Fruit fly (Drosophila melanogaster) whole organism, embryonic: ENCODE results near the gene Send2.
A peak's percentile ranks its signal among the peaks of the same experiment; 100 is the strongest.

Experiments used
- B-H1 ChIP-seq: fragments of 200-800 bp; sonication (Bioruptor generic); IDR thresholded peaks from 3 replicates; pipeline ENCODE4 v1.3.6; 2022; ENCODE audit warnings: missing biosample characterization, missing genetic modification characterization
- Blimp-1 ChIP-seq: fragments of 200-800 bp; sonication (Bioruptor generic); optimal IDR thresholded peaks from 3 replicates; lab custom pipeline; 2018; ENCODE audit warnings: missing biosample characterization, missing genetic modification characterization, mild to moderate bottlenecking, moderate library complexity, missing genetic modification reagents
- CG11247 ChIP-seq: fragments of 200-800 bp; sonication (Bioruptor generic); IDR thresholded peaks from 2 replicates; pipeline ENCODE4 v1.3.6; 2022; ENCODE audit warnings: missing biosample characterization, missing genetic modification characterization
- CG11504 ChIP-seq: fragments of 200-800 bp; sonication (Bioruptor generic); optimal IDR thresholded peaks from 3 replicates; lab custom pipeline; 2019; ENCODE audit warnings: missing biosample characterization, mild to moderate bottlenecking, missing genetic modification characterization, moderate library complexity
- CG12219 ChIP-seq: fragments of 200-800 bp; sonication (Bioruptor generic); optimal IDR thresholded peaks from 3 replicates; lab custom pipeline; 2018; ENCODE audit warnings: missing biosample characterization, mild to moderate bottlenecking, missing genetic modification characterization
- CG12744 ChIP-seq: fragments of 200-800 bp; sonication (Bioruptor generic); optimal IDR thresholded peaks from 2 replicates; lab custom pipeline; 2016; ENCODE audit warnings: missing biosample characterization, missing genetic modification characterization
- CG13296 ChIP-seq: fragments of 200-800 bp; sonication (Bioruptor generic); optimal IDR thresholded peaks from 3 replicates; lab custom pipeline; 2018; ENCODE audit warnings: missing biosample characterization, mild to moderate bottlenecking, missing genetic modification characterization
- CG13624 ChIP-seq: fragments of 200-800 bp; sonication (Bioruptor generic); optimal IDR thresholded peaks from 2 replicates; lab custom pipeline; 2016; ENCODE audit warnings: missing biosample characterization, missing genetic modification characterization
- CG15073 ChIP-seq: fragments of 200-800 bp; sonication (Bioruptor generic); optimal IDR thresholded peaks from 2 replicates; lab custom pipeline; 2016; ENCODE audit warnings: missing biosample characterization, missing genetic modification characterization
- CG16779 ChIP-seq: fragments of 200-800 bp; sonication (Bioruptor generic); IDR thresholded peaks from 2 replicates; pipeline ENCODE4 v1.3.6; 2022; ENCODE audit warnings: missing biosample characterization, missing genetic modification characterization
- CG18262 ChIP-seq: fragments of 200-800 bp; optimal IDR thresholded peaks from 3 replicates; lab custom pipeline; 2019; ENCODE audit warnings: missing biosample characterization, mild to moderate bottlenecking, missing genetic modification characterization, moderate library complexity
- CG2678 ChIP-seq: fragments of 200-800 bp; sonication (Bioruptor generic); optimal IDR thresholded peaks from 3 replicates; lab custom pipeline; 2019; ENCODE audit warnings: missing biosample characterization, mild to moderate bottlenecking, missing genetic modification characterization, moderate library complexity
- CG30020 ChIP-seq: fragments of 200-800 bp; optimal IDR thresholded peaks from 2 replicates; lab custom pipeline; 2019; ENCODE audit warnings: missing biosample characterization, mild to moderate bottlenecking, missing genetic modification characterization, moderate library complexity
- CG30431 ChIP-seq: fragments of 200-800 bp; sonication (Bioruptor generic); optimal IDR thresholded peaks from 2 replicates; lab custom pipeline; 2017; ENCODE audit warnings: missing biosample characterization, missing genetic modification characterization
- CG32772 ChIP-seq: fragments of 200-800 bp; sonication (Bioruptor generic); IDR thresholded peaks from 2 replicates; pipeline ENCODE4 v1.3.6; 2022; ENCODE audit warnings: missing biosample characterization, missing genetic modification characterization
- CG3726 ChIP-seq: fragments of 200-800 bp; sonication (Bioruptor generic); IDR thresholded peaks from 3 replicates; pipeline ENCODE4, ENCODE4 v1.3.6; 2022; ENCODE audit warnings: missing biosample characterization, missing genetic modification characterization
- CG5180 ChIP-seq: fragments of 200-800 bp; sonication (Bioruptor generic); optimal IDR thresholded peaks from 3 replicates; lab custom pipeline; 2017; ENCODE audit warnings: missing biosample characterization, missing genetic modification characterization, mild to moderate bottlenecking, moderate library complexity, missing genetic modification reagents
- CG5245 ChIP-seq: fragments of 200-800 bp; sonication (Bioruptor generic); optimal IDR thresholded peaks from 3 replicates; lab custom pipeline; 2016; ENCODE audit warnings: missing biosample characterization, missing genetic modification characterization
- CG7271 ChIP-seq: fragments of 200-800 bp; sonication (Bioruptor generic); optimal IDR thresholded peaks from 2 replicates; lab custom pipeline; 2018; ENCODE audit warnings: missing biosample characterization, mild to moderate bottlenecking, missing genetic modification characterization, moderate library complexity
- CG7987 ChIP-seq: fragments of 200-800 bp; sonication (Bioruptor generic); optimal IDR thresholded peaks from 2 replicates; lab custom pipeline; 2018; ENCODE audit warnings: missing biosample characterization, mild to moderate bottlenecking, missing genetic modification characterization, moderate library complexity
- CG9932 ChIP-seq: fragments of 200-800 bp; sonication (Bioruptor generic); IDR thresholded peaks from 2 replicates; pipeline ENCODE4 v1.3.6; 2022; ENCODE audit warnings: missing biosample characterization, missing genetic modification characterization
- D ChIP-seq, 2 experiments: fragments of 200-800 bp in 1 of 2; fragments of >200 bp in 1 of 2; sonication (Bioruptor generic) in 1 of 2; optimal IDR thresholded peaks; 2 replicates in 1 of 2; 3 replicates in 1 of 2; lab custom pipeline; 2017; ENCODE audit warnings: mild to moderate bottlenecking in 1 of 2, missing biosample characterization in 1 of 2, missing genetic modification characterization in 1 of 2, missing genetic modification reagents in 1 of 2
- D19B ChIP-seq: fragments of 200-800 bp; sonication (Bioruptor generic); optimal IDR thresholded peaks from 2 replicates; lab custom pipeline; 2017; ENCODE audit warnings: missing biosample characterization, mild to moderate bottlenecking, missing genetic modification characterization
- Dbx ChIP-seq: fragments of 200-800 bp; sonication (Bioruptor generic); IDR thresholded peaks from 3 replicates; pipeline ENCODE4 v1.3.6; 2022; ENCODE audit warnings: missing biosample characterization, missing genetic modification characterization
- Dll ChIP-seq: fragments of 200-800 bp; sonication (Bioruptor generic); IDR thresholded peaks from 4 replicates; pipeline ENCODE4 v1.3.6; 2022; ENCODE audit warnings: missing biosample characterization, missing genetic modification characterization; ENCODE audit not compliant: partially characterized antibody
- Doc2 ChIP-seq: fragments of 200-800 bp; sonication (Bioruptor generic); IDR thresholded peaks from 2 replicates; pipeline ENCODE4 v1.3.6; 2022; ENCODE audit warnings: missing biosample characterization, missing genetic modification characterization
- Drgx ChIP-seq: fragments of 200-800 bp; sonication (Bioruptor generic); IDR thresholded peaks from 2 replicates; pipeline ENCODE4 v1.3.6; 2022; ENCODE audit warnings: missing biosample characterization, missing genetic modification characterization
- Fer3 ChIP-seq: fragments of 200-800 bp; sonication (Bioruptor generic); optimal IDR thresholded peaks from 2 replicates; lab custom pipeline; 2018; ENCODE audit warnings: missing biosample characterization, mild to moderate bottlenecking, missing genetic modification characterization, moderate library complexity
- HHEX ChIP-seq: fragments of 200-800 bp; sonication (Bioruptor generic); optimal IDR thresholded peaks from 3 replicates; lab custom pipeline; 2017; ENCODE audit warnings: missing biosample characterization, mild to moderate bottlenecking, missing genetic modification characterization, missing genetic modification reagents
- Mes4 ChIP-seq: fragments of 200-800 bp; sonication (Bioruptor generic); optimal IDR thresholded peaks from 2 replicates; lab custom pipeline; 2016; ENCODE audit warnings: missing biosample characterization, missing genetic modification characterization
- Pdp1 ChIP-seq, 2 experiments: fragments of 200-800 bp; sonication (Bioruptor generic); optimal IDR thresholded peaks; 3 replicates each; lab custom pipeline; 2016; ENCODE audit warnings: missing biosample characterization in 2 of 2, missing genetic modification characterization in 2 of 2, mild to moderate bottlenecking in 1 of 2, moderate library complexity in 1 of 2
- Side ChIP-seq: fragments of 200-800 bp; sonication (Bioruptor generic); optimal IDR thresholded peaks from 2 replicates; lab custom pipeline; 2016; ENCODE audit warnings: missing biosample characterization, missing genetic modification characterization
- Xbp1 ChIP-seq: fragments of 200-800 bp; sonication (Bioruptor generic); optimal IDR thresholded peaks from 3 replicates; lab custom pipeline; 2016; ENCODE audit warnings: missing biosample characterization, mild to moderate bottlenecking, missing genetic modification characterization
- abd-A ChIP-seq: fragments of 200-800 bp; sonication (Bioruptor generic); optimal IDR thresholded peaks from 3 replicates; lab custom pipeline; 2019; ENCODE audit warnings: missing biosample characterization, mild to moderate bottlenecking, missing genetic modification characterization, moderate library complexity
- ac ChIP-seq: fragments of 200-800 bp; sonication (Bioruptor generic); optimal IDR thresholded peaks from 3 replicates; lab custom pipeline; 2017; ENCODE audit warnings: missing biosample characterization, mild to moderate bottlenecking, missing genetic modification characterization
- ci ChIP-seq: fragments of 200-800 bp; sonication (Bioruptor generic); IDR thresholded peaks from 3 replicates; pipeline ENCODE4 v1.3.6; 2022; ENCODE audit warnings: missing biosample characterization, missing genetic modification characterization
- crol ChIP-seq: fragments of 200-800 bp; sonication (Bioruptor generic); IDR thresholded peaks from 2 replicates; pipeline ENCODE4 v1.3.6; 2022; ENCODE audit warnings: missing biosample characterization, missing genetic modification characterization
- eve ChIP-seq, 2 experiments: fragments of >200 bp; optimal IDR thresholded peaks; 2 replicates each; lab custom pipeline; 2017; ENCODE audit warnings: missing biosample characterization in 2 of 2, missing genetic modification characterization in 2 of 2
- exex ChIP-seq: fragments of 200-800 bp; sonication (Bioruptor generic); optimal IDR thresholded peaks from 4 replicates; lab custom pipeline; 2018; ENCODE audit warnings: missing biosample characterization, mild to moderate bottlenecking, missing genetic modification characterization, moderate library complexity
- fd3F ChIP-seq: fragments of 200-800 bp; sonication (Bioruptor generic); optimal IDR thresholded peaks from 2 replicates; lab custom pipeline; 2018; ENCODE audit warnings: missing biosample characterization, mild to moderate bottlenecking, missing genetic modification characterization, moderate library complexity
- ftz-f1 ChIP-seq: fragments of 200-800 bp; sonication (Bioruptor generic); optimal IDR thresholded peaks from 2 replicates; lab custom pipeline; 2016; ENCODE audit warnings: missing biosample characterization, missing genetic modification characterization
- grau ChIP-seq: fragments of 200-800 bp; optimal IDR thresholded peaks from 3 replicates; lab custom pipeline; 2019; ENCODE audit warnings: missing biosample characterization, mild to moderate bottlenecking, missing genetic modification characterization, moderate library complexity
- grn ChIP-seq: fragments of 200-800 bp; sonication (Bioruptor generic); optimal IDR thresholded peaks from 3 replicates; lab custom pipeline; 2017; ENCODE audit warnings: missing biosample characterization, missing genetic modification characterization
- gsb ChIP-seq: fragments of 200-800 bp; sonication (Bioruptor generic); IDR thresholded peaks from 2 replicates; pipeline ENCODE4 v1.3.6; 2022; ENCODE audit warnings: missing biosample characterization, missing genetic modification characterization
- seq ChIP-seq: fragments of 200-800 bp; sonication (Bioruptor generic); IDR thresholded peaks from 2 replicates; pipeline ENCODE4 v1.3.6; 2022; ENCODE audit warnings: missing biosample characterization, missing genetic modification characterization
- stwl ChIP-seq: fragments of 200-800 bp; sonication (Bioruptor generic); optimal IDR thresholded peaks from 3 replicates; lab custom pipeline; 2018; ENCODE audit warnings: missing biosample characterization, mild to moderate bottlenecking, missing genetic modification characterization, moderate library complexity
- trem ChIP-seq: fragments of 200-800 bp; optimal IDR thresholded peaks from 3 replicates; lab custom pipeline; 2019; ENCODE audit warnings: missing biosample characterization, mild to moderate bottlenecking, missing genetic modification characterization, moderate library complexity
- twi ChIP-seq: fragments of 200-800 bp; optimal IDR thresholded peaks from 2 replicates; lab custom pipeline; 2019; ENCODE audit warnings: missing biosample characterization, mild to moderate bottlenecking, missing genetic modification characterization, moderate library complexity

The Send2 gene

DNA sequence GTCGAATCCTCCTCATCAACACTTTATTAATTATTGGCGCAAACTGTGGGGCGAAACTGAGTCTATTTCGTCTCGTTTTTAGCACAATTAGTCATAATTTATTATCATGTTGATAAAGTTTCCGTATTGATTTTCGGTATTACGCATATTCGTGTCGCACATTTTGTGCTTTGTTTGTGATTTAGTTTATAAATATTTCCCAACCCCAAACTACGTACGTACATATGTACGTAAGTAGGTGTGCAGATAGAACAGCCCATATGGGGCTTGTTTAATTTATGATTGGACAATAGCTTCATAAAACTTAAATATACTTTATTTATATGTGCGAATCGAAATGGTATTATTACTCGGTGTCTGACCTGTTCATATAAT is 48.6 kb upstream of the Send2 start (continued):
- no peak for TF ChIP-seq Mes4 (GFP tag; lab: Kevin White, UChicago)
- no peak for TF ChIP-seq D19B (GFP tag; lab: Kevin White, UChicago)
- no peak for TF ChIP-seq CG16779 (GFP tag; lab: Robert Waterston, UW)
- no peak for TF ChIP-seq CG15073
- no peak for TF ChIP-seq stwl
- TF ChIP-seq abd-A (tag; lab: Kevin White, UChicago): no peak
- TF ChIP-seq CG13296 (GFP tag; lab: Kevin White, UChicago): peak; percentile 2
- TF ChIP-seq Blimp-1 (GFP tag; lab: Kevin White, UChicago): no peak
- TF ChIP-seq HHEX (GFP tag; lab: Kevin White, UChicago): peak; percentile 55
- TF ChIP-seq gsb (GFP tag; lab: Robert Waterston, UW): peak; percentile 24; the same call in 1 of the 2 replicates
- TF ChIP-seq CG5245 (GFP tag; lab: Kevin White, UChicago): no peak
- no peak for TF ChIP-seq ac
- TF ChIP-seq CG12744 (GFP tag; lab: Kevin White, UChicago): no peak
- TF ChIP-seq Pdp1 (GFP tag; optimal IDR thresholded peaks at IDR 0.05; lab: Kevin White, UChicago): no peak
- no peak for TF ChIP-seq CG30431 (GFP tag; lab: Kevin White, UChicago)
- peak; percentile 46 for TF ChIP-seq fd3F (GFP tag; lab: Kevin White, UChicago)
- TF ChIP-seq CG5180 (GFP tag; lab: Kevin White, UChicago): no peak
- TF ChIP-seq trem (tag; lab: Kevin White, UChicago): no peak
- TF ChIP-seq B-H1: no peak; the same call in 2 of the 3 replicates
- no peak for TF ChIP-seq CG11247 (GFP tag; lab: Robert Waterston, UW)
- TF ChIP-seq eve (GFP tag; optimal IDR thresholded peaks at IDR 0.05; lab: Kevin White, UChicago): no peak
- TF ChIP-seq, all 482 proteins: peak for 41

DNA sequence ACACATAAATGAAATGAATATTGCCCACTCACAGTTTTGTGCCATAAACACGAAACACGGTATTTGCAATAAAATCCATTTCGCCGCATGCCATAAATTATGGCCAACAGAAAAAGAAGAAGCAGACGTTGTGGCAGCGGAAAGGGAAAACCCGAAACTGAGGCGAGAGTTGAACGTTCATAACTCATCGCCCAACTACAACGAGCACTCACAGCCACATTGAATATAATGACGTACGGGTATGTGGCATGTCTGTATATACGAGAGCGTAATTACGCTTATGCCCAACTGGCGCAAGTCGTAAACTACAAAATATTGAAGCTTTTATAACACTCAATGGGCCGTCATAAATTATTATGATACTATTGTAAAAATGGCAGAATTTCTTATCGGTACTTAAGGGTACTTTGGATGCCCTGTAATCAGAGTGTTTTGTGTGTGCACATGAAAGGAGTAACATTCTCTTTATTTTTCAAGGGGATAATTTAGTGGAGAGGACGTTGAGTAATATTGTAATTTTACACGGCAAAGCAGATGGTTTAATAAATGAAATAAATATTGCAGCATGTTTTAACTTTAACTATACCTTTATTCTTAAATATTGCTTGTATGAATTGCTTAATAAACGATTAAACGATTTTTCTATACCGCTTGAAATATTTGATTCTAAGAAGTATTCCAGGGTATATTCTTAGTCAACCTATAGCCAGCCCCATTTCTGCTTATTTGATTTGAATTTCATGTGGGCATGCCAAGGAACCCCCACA is 48.0 kb upstream of the Send2 start:
- TF ChIP-seq crol (no peak), CG18262 (tag; lab: Kevin White, UChicago) (peak; percentile 37), Drgx (GFP tag; lab: Robert Waterston, UW) (no peak), CG7271 (peak; percentile 58), CG12219 (GFP tag; lab: Kevin White, UChicago) (peak; percentile 21), Doc2 (GFP tag; lab: Robert Waterston, UW) (no peak), CG7987 (peak; percentile 4), grau (peak; percentile 42), Dll (GFP tag; lab: Robert Waterston, UW) (no peak), CG30020 (tag; lab: Kevin White, UChicago) (no peak), CG9932 (GFP tag; lab: Robert Waterston, UW) (no peak), CG32772 (GFP tag; lab: Robert Waterston, UW) (no peak), exex (tag; lab: Kevin White, UChicago) (peak; percentile 88), CG3726 (GFP tag; lab: Robert Waterston, UW) (no peak), CG2678 (tag; lab: Kevin White, UChicago) (peak; percentile 73), Dbx (GFP tag; lab: Robert Waterston, UW) (0 out of 3 replicates have a peak, but pooled peaks have one; percentile 7), ftz-f1 (GFP tag; lab: Kevin White, UChicago) (no peak), ci (GFP tag; lab: Robert Waterston, UW) (peak; percentile 32; the same call in 2 of the 3 replicates), CG13296 (GFP tag; lab: Kevin White, UChicago) (peak; percentile 66), Fer3 (tag; lab: Kevin White, UChicago) (peak; percentile 39), seq (peak; percentile 48; the same call in 1 of the 2 replicates), Side (GFP tag; lab: Kevin White, UChicago) (no peak), grn (GFP tag; lab: Kevin White, UChicago) (no peak), D (optimal IDR thresholded peaks at IDR 0.05; lab: Kevin White, UChicago) (no peak), D (GFP tag; optimal IDR thresholded peaks at IDR 0.05; lab: Kevin White, UChicago) (no peak), CG11504 (tag; lab: Kevin White, UChicago) (peak; percentile 31), CG13624 (GFP tag; lab: Kevin White, UChicago) (peak; percentile 48), CG30431 (GFP tag; lab: Kevin White, UChicago) (no peak), Xbp1 (GFP tag; lab: Kevin White, UChicago) (peak; percentile 28), twi (tag; lab: Kevin White, UChicago) (no peak)
